Worm (Caenorhabditis elegans) whole organism, L3 larva: Measurements from ENCODE around the gene prx-12.
"Not testable (repeated sequence)": the region's sequence is repeated elsewhere in the genome, so short reads cannot be mapped to it uniquely, and the experiment has no call there.

ENCODE experiments used
- ZK546.5 ChIP-seq: sonication (generic microtip); optimal IDR thresholded peaks from 2 replicates; lab custom pipeline; 2017; ENCODE audit warnings: missing biosample characterization, missing genetic modification characterization
- mml-1 ChIP-seq: fragments of 150-350 bp; sonication (generic microtip); optimal IDR thresholded peaks from 3 replicates; lab custom pipeline; 2014; ENCODE audit warnings: missing biosample characterization, missing genetic modification characterization
- nhr-25 ChIP-seq: sonication (generic microtip); optimal IDR thresholded peaks from 2 replicates; lab custom pipeline; 2017; ENCODE audit warnings: missing biosample characterization, missing genetic modification characterization

prx-12 gene

ce11 chrX:11439740-11440139 is 46.6 kb downstream of the prx-12 start, which contains the start of gene F46C3.7:
Gene F46C3.7 (plus strand): TSS chrX:11440040.
- TF ChIP-seq nhr-25 (tag; lab: Kevin White, UChicago); mml-1 (tag; lab: Kevin White, UChicago); ZK546.5: not testable (repeated sequence)
